Worm (Caenorhabditis elegans): Measurements from ENCODE around the gene sra-4.

DNA sequence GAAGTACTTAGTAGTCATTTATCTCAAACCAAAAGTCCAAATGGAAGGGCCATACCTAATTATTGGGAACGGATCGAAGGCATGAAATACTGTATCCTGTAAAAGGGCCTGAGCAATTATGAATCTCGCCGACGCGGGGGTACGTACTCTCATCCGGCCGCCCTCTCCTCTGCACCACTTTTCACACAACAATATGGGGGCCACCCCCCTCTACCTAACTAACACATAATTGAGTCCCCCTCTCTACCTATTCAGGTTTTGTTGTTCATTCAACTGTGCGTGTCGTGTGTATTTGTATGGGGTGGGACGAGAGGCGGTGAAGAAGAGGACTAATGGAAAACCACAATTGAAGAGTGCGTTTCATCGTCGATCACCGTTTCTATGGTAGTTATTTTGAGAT is 31.7 kb upstream of the sra-4 start:
- TF ChIP-seq W03F9.2 (tag; optimal IDR thresholded peaks at IDR 0.05) (no peak), him-1 (tag; optimal IDR thresholded peaks at IDR 0.05) (no peak), dao-5 (tag; optimal IDR thresholded peaks at IDR 0.05) (no peak)

Data from whole organism, L4/young adult.